Worm (Caenorhabditis elegans) whole organism, early embryonic: Measurements from ENCODE around the gene ckb-1.

Source experiments
- B0310.2 ChIP-seq: sonication (generic microtip); optimal IDR thresholded peaks from 2 replicates; lab custom pipeline; 2016; ENCODE audit warnings: mild to moderate bottlenecking, missing genetic modification characterization, missing compliant biosample characterization
- F13C5.2 ChIP-seq: sonication (generic microtip); optimal IDR thresholded peaks from 2 replicates; lab custom pipeline; 2017; ENCODE audit warnings: mild to moderate bottlenecking, missing genetic modification characterization, inconsistent platforms, missing compliant biosample characterization
- aly-1 ChIP-seq: sonication (generic microtip); optimal IDR thresholded peaks from 2 replicates; lab custom pipeline; 2016; ENCODE audit warnings: missing genetic modification characterization, missing compliant biosample characterization
- ama-1 ChIP-seq: fragments of 150-350 bp; optimal IDR thresholded peaks from 2 replicates; lab custom pipeline; 2014
- ceh-13 ChIP-seq: fragments of 200-800 bp; sonication (Bioruptor generic); optimal IDR thresholded peaks from 2 replicates; lab custom pipeline; 2018; ENCODE audit warnings: mild to moderate bottlenecking, missing genetic modification characterization, missing compliant biosample characterization
- ceh-36 ChIP-seq: sonication (generic microtip); optimal IDR thresholded peaks from 2 replicates; lab custom pipeline; 2016; ENCODE audit warnings: missing genetic modification characterization, inconsistent platforms, missing compliant biosample characterization
- flt-1 ChIP-seq: fragments of 200-800 bp; sonication (Bioruptor generic); IDR thresholded peaks from 2 replicates; pipeline ENCODE4 v1.3.6; 2022; ENCODE audit warnings: missing genetic modification characterization, missing compliant biosample characterization
- hmbx-1 ChIP-seq: sonication (generic microtip); optimal IDR thresholded peaks from 2 replicates; lab custom pipeline; 2016; ENCODE audit warnings: mild to moderate bottlenecking, missing genetic modification characterization, missing compliant biosample characterization
- hmg-4 ChIP-seq: fragments of 200-800 bp; sonication (Bioruptor generic); optimal IDR thresholded peaks from 2 replicates; lab custom pipeline; 2018; ENCODE audit warnings: mild to moderate bottlenecking, missing genetic modification characterization, missing compliant biosample characterization
- hnd-1 ChIP-seq: sonication (generic microtip); optimal IDR thresholded peaks from 2 replicates; lab custom pipeline; 2016; ENCODE audit warnings: missing genetic modification characterization, missing compliant biosample characterization
- pes-1 ChIP-seq: fragments of 200-800 bp; sonication (Bioruptor generic); IDR thresholded peaks from 2 replicates; pipeline ENCODE4 v1.3.6; 2022; ENCODE audit warnings: missing genetic modification reagents, missing genetic modification characterization, missing compliant biosample characterization
- scrt-1 ChIP-seq: fragments of 200-800 bp; sonication (Bioruptor generic); IDR thresholded peaks from 2 replicates; pipeline ENCODE4 v1.3.6; 2022; ENCODE audit warnings: missing genetic modification characterization, missing compliant biosample characterization
- sea-1 ChIP-seq: fragments of 200-800 bp; sonication (Bioruptor generic); conservative IDR thresholded peaks from 2 replicates; pipeline ENCODE4 v1.3.6; 2022; ENCODE audit warnings: missing genetic modification characterization, missing compliant biosample characterization
- tbx-37 ChIP-seq: fragments of 200-800 bp; sonication (Bioruptor generic); conservative IDR thresholded peaks from 2 replicates; pipeline ENCODE4 v1.3.6; 2022; ENCODE audit warnings: missing genetic modification reagents, missing genetic modification characterization, missing compliant biosample characterization

DNA sequence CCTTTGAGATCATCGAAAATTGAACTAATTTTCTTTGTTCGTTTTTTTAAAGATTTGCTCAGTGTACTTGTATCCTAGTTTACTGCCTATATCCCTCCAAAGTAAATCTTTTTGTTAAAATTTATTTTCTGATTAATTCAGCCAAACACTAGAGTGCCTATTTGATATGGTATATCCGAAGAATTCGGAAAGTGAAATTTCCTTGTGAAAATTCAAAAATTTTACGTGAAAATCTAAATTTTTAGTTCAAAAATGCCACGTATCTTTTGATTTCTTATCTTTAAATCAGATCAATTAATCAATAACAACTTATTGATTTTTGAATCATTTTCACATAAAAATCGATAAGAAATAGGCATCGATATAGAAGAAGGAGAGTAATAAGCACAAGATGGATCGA lies 33.4 kb downstream of the ckb-1 start, which contains the start of gene R07E5.6:
- TF ChIP-seq scrt-1 (GFP tag; lab: Robert Waterston, UW) (no peak), pes-1 (GFP tag; lab: Robert Waterston, UW) (no peak), ama-1 (lab: Kevin White, UChicago) (no peak), flt-1 (GFP tag; lab: Robert Waterston, UW) (no peak), aly-1 (tag; lab: Kevin White, UChicago) (no peak), tbx-37 (GFP tag; lab: Robert Waterston, UW) (no peak), sea-1 (GFP tag; lab: Robert Waterston, UW) (no peak), hmbx-1 (tag; lab: Kevin White, UChicago) (no peak), ceh-13 (GFP tag; lab: Kevin White, UChicago) (no peak), hnd-1 (no peak), B0310.2 (tag; lab: Kevin White, UChicago) (no peak), F13C5.2 (no peak), hmg-4 (GFP tag; lab: Kevin White, UChicago) (no peak), ceh-36 (no peak)
